Fruit fly (Drosophila melanogaster) whole organism, embryonic: ENCODE data around the gene Hph.
A peak's percentile ranks its signal among the peaks of the same experiment; 100 is the strongest.

Experiments used
- Ada2b ChIP-seq: fragments of 200-800 bp; sonication (Bioruptor generic); IDR thresholded peaks from 2 replicates; pipeline ENCODE4 v1.3.6; 2022; ENCODE audit warnings: missing biosample characterization, missing genetic modification characterization
- CG1024 ChIP-seq: fragments of 200-800 bp; sonication (Bioruptor generic); IDR thresholded peaks from 2 replicates; pipeline ENCODE4 v1.3.6; 2022; ENCODE audit warnings: missing biosample characterization, missing genetic modification characterization
- CG10267 ChIP-seq: fragments of 200-800 bp; sonication (Bioruptor generic); optimal IDR thresholded peaks from 2 replicates; lab custom pipeline; 2018; ENCODE audit warnings: missing biosample characterization, mild to moderate bottlenecking, missing genetic modification characterization, moderate library complexity
- CG10565 ChIP-seq: fragments of 200-800 bp; sonication (Bioruptor generic); optimal IDR thresholded peaks from 3 replicates; lab custom pipeline; 2016; ENCODE audit warnings: missing biosample characterization, mild to moderate bottlenecking, missing genetic modification characterization
- CG10959 ChIP-seq: fragments of 200-800 bp; sonication (Bioruptor generic); IDR thresholded peaks from 2 replicates; pipeline ENCODE4 v1.3.6; 2022; ENCODE audit warnings: missing biosample characterization, missing genetic modification characterization
- CG11696 ChIP-seq: fragments of 200-800 bp; sonication (Bioruptor generic); IDR thresholded peaks from 2 replicates; pipeline ENCODE4 v1.3.6; 2022; ENCODE audit warnings: missing biosample characterization, missing genetic modification characterization
- CG12155 ChIP-seq: fragments of 200-800 bp; sonication (Bioruptor generic); optimal IDR thresholded peaks from 3 replicates; lab custom pipeline; 2016; ENCODE audit warnings: missing biosample characterization, missing genetic modification characterization
- CG12769 ChIP-seq: fragments of 200-800 bp; sonication (Bioruptor generic); optimal IDR thresholded peaks from 2 replicates; lab custom pipeline; 2019; ENCODE audit warnings: missing biosample characterization, mild to moderate bottlenecking, missing genetic modification characterization, moderate library complexity
- CG13287 ChIP-seq: fragments of 200-800 bp; sonication (Bioruptor generic); IDR thresholded peaks from 2 replicates; pipeline ENCODE4 v1.3.6; 2022; ENCODE audit warnings: missing biosample characterization, missing genetic modification characterization; ENCODE audit not compliant: partially characterized antibody
- CG13296 ChIP-seq: fragments of 200-800 bp; sonication (Bioruptor generic); optimal IDR thresholded peaks from 3 replicates; lab custom pipeline; 2018; ENCODE audit warnings: missing biosample characterization, mild to moderate bottlenecking, missing genetic modification characterization
- CG14860 ChIP-seq: fragments of 200-800 bp; sonication (Bioruptor generic); IDR thresholded peaks from 3 replicates; pipeline ENCODE4 v1.3.6; 2022; ENCODE audit warnings: missing biosample characterization, missing genetic modification characterization; ENCODE audit not compliant: partially characterized antibody
- CG17328 ChIP-seq: fragments of 200-800 bp; sonication (Bioruptor generic); IDR thresholded peaks from 2 replicates; pipeline ENCODE4 v1.3.6; 2022; ENCODE audit warnings: missing biosample characterization, missing genetic modification characterization
- CG18262 ChIP-seq: fragments of 200-800 bp; optimal IDR thresholded peaks from 3 replicates; lab custom pipeline; 2019; ENCODE audit warnings: missing biosample characterization, mild to moderate bottlenecking, missing genetic modification characterization, moderate library complexity
- CG42726 ChIP-seq: fragments of 200-800 bp; sonication (Bioruptor generic); IDR thresholded peaks from 2 replicates; pipeline ENCODE4 v1.3.6; 2022; ENCODE audit warnings: missing biosample characterization, missing genetic modification characterization; ENCODE audit not compliant: partially characterized antibody
- CG4282 ChIP-seq: fragments of 200-800 bp; sonication (Bioruptor generic); optimal IDR thresholded peaks from 2 replicates; lab custom pipeline; 2016; ENCODE audit warnings: missing biosample characterization, missing genetic modification characterization
- CG4707 ChIP-seq: fragments of 200-800 bp; sonication (Bioruptor generic); optimal IDR thresholded peaks from 2 replicates; lab custom pipeline; 2018; ENCODE audit warnings: missing biosample characterization, mild to moderate bottlenecking, missing genetic modification characterization, moderate library complexity
- CG4854 ChIP-seq: fragments of 200-800 bp; sonication (Bioruptor generic); optimal IDR thresholded peaks from 2 replicates; lab custom pipeline; 2016; ENCODE audit warnings: missing biosample characterization, missing genetic modification characterization, inconsistent platforms
- CG7745 ChIP-seq: fragments of 200-800 bp; sonication (Bioruptor generic); optimal IDR thresholded peaks from 2 replicates; lab custom pipeline; 2018; ENCODE audit warnings: missing biosample characterization, mild to moderate bottlenecking, missing genetic modification characterization, moderate library complexity
- CG9727 ChIP-seq: fragments of 200-800 bp; sonication (Bioruptor generic); optimal IDR thresholded peaks from 3 replicates; lab custom pipeline; 2017; ENCODE audit warnings: missing biosample characterization, mild to moderate bottlenecking, missing genetic modification characterization
- CoRest ChIP-seq: fragments of 200-800 bp; sonication (Bioruptor generic); optimal IDR thresholded peaks from 3 replicates; lab custom pipeline; 2018; ENCODE audit warnings: missing biosample characterization, mild to moderate bottlenecking, missing genetic modification characterization, moderate library complexity
- Dfd ChIP-seq, 2 experiments: fragments of >200 bp; optimal IDR thresholded peaks; 2 replicates each; lab custom pipeline; 2017; ENCODE audit warnings: missing biosample characterization in 2 of 2, missing genetic modification characterization in 2 of 2
- E2f1 ChIP-seq: fragments of 200-800 bp; sonication (Bioruptor generic); IDR thresholded peaks from 2 replicates; pipeline ENCODE4 v1.3.6; 2022; ENCODE audit warnings: missing biosample characterization, missing genetic modification characterization
- Fer2 ChIP-seq: fragments of 200-800 bp; sonication (Bioruptor generic); optimal IDR thresholded peaks from 2 replicates; lab custom pipeline; 2018; ENCODE audit warnings: missing biosample characterization, mild to moderate bottlenecking, missing genetic modification characterization, moderate library complexity
- Fer3 ChIP-seq: fragments of 200-800 bp; sonication (Bioruptor generic); optimal IDR thresholded peaks from 2 replicates; lab custom pipeline; 2018; ENCODE audit warnings: missing biosample characterization, mild to moderate bottlenecking, missing genetic modification characterization, moderate library complexity
- HLHmδ ChIP-seq: fragments of 200-800 bp; sonication (Bioruptor generic); optimal IDR thresholded peaks from 2 replicates; lab custom pipeline; 2018; ENCODE audit warnings: missing biosample characterization, mild to moderate bottlenecking, missing genetic modification characterization, moderate library complexity
- Hr3 ChIP-seq: fragments of 200-800 bp; sonication (Bioruptor generic); optimal IDR thresholded peaks from 3 replicates; lab custom pipeline; 2016; ENCODE audit warnings: missing biosample characterization, missing genetic modification characterization
- Hsf ChIP-seq: fragments of 200-800 bp; sonication (Bioruptor generic); optimal IDR thresholded peaks from 3 replicates; lab custom pipeline; 2016; ENCODE audit warnings: missing biosample characterization, missing genetic modification characterization
- Mes4 ChIP-seq: fragments of 200-800 bp; sonication (Bioruptor generic); optimal IDR thresholded peaks from 2 replicates; lab custom pipeline; 2016; ENCODE audit warnings: missing biosample characterization, missing genetic modification characterization
- Nf-YC ChIP-seq: fragments of 200-800 bp; optimal IDR thresholded peaks from 3 replicates; lab custom pipeline; 2019; ENCODE audit warnings: missing biosample characterization, mild to moderate bottlenecking, missing genetic modification characterization, moderate library complexity
- Scr ChIP-seq: fragments of 200-800 bp; sonication (Bioruptor generic); IDR thresholded peaks from 2 replicates; pipeline ENCODE4 v1.3.6; 2022; ENCODE audit warnings: missing biosample characterization, missing genetic modification characterization; ENCODE audit not compliant: partially characterized antibody
- Side ChIP-seq: fragments of 200-800 bp; sonication (Bioruptor generic); optimal IDR thresholded peaks from 2 replicates; lab custom pipeline; 2016; ENCODE audit warnings: missing biosample characterization, missing genetic modification characterization
- TFAM ChIP-seq: fragments of 200-800 bp; sonication (Bioruptor generic); optimal IDR thresholded peaks from 2 replicates; lab custom pipeline; 2017; ENCODE audit warnings: missing biosample characterization, missing genetic modification characterization, inconsistent platforms
- amos ChIP-seq: fragments of 200-800 bp; sonication (Bioruptor generic); IDR thresholded peaks from 2 replicates; pipeline ENCODE4 v1.3.6; 2022; ENCODE audit warnings: missing biosample characterization, missing genetic modification characterization; ENCODE audit not compliant: partially characterized antibody
- az2 ChIP-seq: fragments of 200-800 bp; sonication (Bioruptor generic); optimal IDR thresholded peaks from 3 replicates; lab custom pipeline; 2016; ENCODE audit warnings: missing biosample characterization, missing genetic modification characterization
- bab2 ChIP-seq: fragments of 200-800 bp; sonication (Bioruptor generic); optimal IDR thresholded peaks from 2 replicates; lab custom pipeline; 2016; ENCODE audit warnings: missing biosample characterization, missing genetic modification characterization
- da ChIP-seq: fragments of 200-800 bp; sonication (Bioruptor generic); optimal IDR thresholded peaks from 2 replicates; lab custom pipeline; 2016; ENCODE audit warnings: missing biosample characterization, missing genetic modification characterization
- dysf ChIP-seq: fragments of 200-800 bp; sonication (Bioruptor generic); IDR thresholded peaks from 3 replicates; pipeline ENCODE4 v1.3.6; 2022; ENCODE audit warnings: missing biosample characterization, missing genetic modification characterization
- en ChIP-seq: fragments of 200-800 bp; sonication (Bioruptor generic); optimal IDR thresholded peaks from 2 replicates; lab custom pipeline; 2016; ENCODE audit warnings: missing biosample characterization, missing genetic modification characterization
- fru ChIP-seq: fragments of >200 bp; optimal IDR thresholded peaks from 2 replicates; lab custom pipeline; 2017
- gcm ChIP-seq: fragments of 200-800 bp; sonication (Bioruptor generic); optimal IDR thresholded peaks from 2 replicates; lab custom pipeline; 2019; ENCODE audit warnings: missing biosample characterization, mild to moderate bottlenecking, missing genetic modification characterization, moderate library complexity
- grn ChIP-seq: fragments of 200-800 bp; sonication (Bioruptor generic); optimal IDR thresholded peaks from 3 replicates; lab custom pipeline; 2017; ENCODE audit warnings: missing biosample characterization, missing genetic modification characterization
- ham ChIP-seq: fragments of 200-800 bp; sonication (Bioruptor generic); IDR thresholded peaks from 2 replicates; pipeline ENCODE4 v1.3.6; 2022; ENCODE audit warnings: missing biosample characterization, missing genetic modification characterization
- ken ChIP-seq: fragments of 200-800 bp; sonication (Bioruptor generic); IDR thresholded peaks from 3 replicates; pipeline ENCODE4 v1.3.6; 2022; ENCODE audit warnings: missing biosample characterization, missing genetic modification characterization
- pb ChIP-seq: fragments of 200-800 bp; sonication (Bioruptor generic); optimal IDR thresholded peaks from 3 replicates; lab custom pipeline; 2016; ENCODE audit warnings: missing biosample characterization, missing genetic modification characterization
- tgo ChIP-seq: fragments of 200-800 bp; sonication (Bioruptor generic); IDR thresholded peaks from 3 replicates; pipeline ENCODE4 v1.3.6; 2022; ENCODE audit warnings: missing biosample characterization, missing genetic modification characterization
- trh ChIP-seq: fragments of 200-800 bp; sonication (Bioruptor generic); optimal IDR thresholded peaks from 2 replicates; lab custom pipeline; 2016; ENCODE audit warnings: missing biosample characterization, missing genetic modification characterization
- usp ChIP-seq: fragments of >200 bp; optimal IDR thresholded peaks from 2 replicates; lab custom pipeline; 2017; ENCODE audit warnings: missing biosample characterization, missing genetic modification characterization
- yki ChIP-seq: fragments of >200 bp; optimal IDR thresholded peaks from 3 replicates; lab custom pipeline; 2018
- zen ChIP-seq: fragments of 200-800 bp; sonication (Bioruptor generic); optimal IDR thresholded peaks from 3 replicates; lab custom pipeline; 2018; ENCODE audit warnings: missing biosample characterization, mild to moderate bottlenecking, missing genetic modification characterization, moderate library complexity

The Hph gene

DNA sequence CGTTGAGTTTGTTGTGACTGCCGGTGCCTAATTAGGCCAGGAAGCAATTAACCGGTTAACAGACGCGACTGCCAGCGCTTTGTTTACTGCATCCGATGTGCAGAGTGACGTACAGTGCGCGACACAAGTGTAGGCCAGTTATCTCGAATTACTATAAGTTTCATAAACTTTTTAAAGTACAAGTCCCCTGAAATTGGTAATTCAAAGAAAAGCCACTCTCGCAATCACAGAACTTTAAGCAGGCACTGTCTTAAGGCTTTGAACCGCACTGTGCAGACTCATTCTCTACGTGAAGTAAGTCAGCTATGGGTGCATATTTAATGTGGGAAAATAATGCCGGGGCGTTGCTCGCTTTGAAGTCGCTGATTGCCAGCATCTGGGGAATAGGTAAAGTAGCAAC is 47.4 kb upstream of the Hph start (continued):
- TF ChIP-seq HLHmδ (GFP tag; lab: Kevin White, UChicago) (no peak), CG10959 (GFP tag; lab: Robert Waterston, UW) (no peak), dysf (GFP tag; lab: Robert Waterston, UW) (peak; percentile 57; the same call in 1 of the 3 replicates), Side (GFP tag; lab: Kevin White, UChicago) (no peak), Dfd (GFP tag; optimal IDR thresholded peaks at IDR 0.05; lab: Kevin White, UChicago) (no peak), CG9727 (GFP tag; lab: Kevin White, UChicago) (no peak), Fer3 (no peak), Hsf (peak; percentile 12), Nf-YC (tag; lab: Kevin White, UChicago) (no peak), tgo (GFP tag; lab: Robert Waterston, UW) (0 out of 3 replicates have a peak, but pooled peaks have one; percentile 20), CG4707 (peak; percentile 17), CG1024 (GFP tag; lab: Robert Waterston, UW) (peak; percentile 56; the same call in 1 of the 2 replicates), amos (GFP tag; lab: Robert Waterston, UW) (no peak), grn (no peak), Mes4 (GFP tag; lab: Kevin White, UChicago) (no peak), trh (GFP tag; lab: Kevin White, UChicago) (no peak), gcm (peak; percentile 7), CG4854 (GFP tag; lab: Kevin White, UChicago) (no peak), CG4282 (no peak), az2 (GFP tag; lab: Kevin White, UChicago) (peak; percentile 35), CG13287 (GFP tag; lab: Robert Waterston, UW) (no peak), pb (GFP tag; lab: Kevin White, UChicago) (no peak), usp (no peak), Ada2b (GFP tag; lab: Robert Waterston, UW) (peak; percentile 46; the same call in 1 of the 2 replicates)

DNA sequence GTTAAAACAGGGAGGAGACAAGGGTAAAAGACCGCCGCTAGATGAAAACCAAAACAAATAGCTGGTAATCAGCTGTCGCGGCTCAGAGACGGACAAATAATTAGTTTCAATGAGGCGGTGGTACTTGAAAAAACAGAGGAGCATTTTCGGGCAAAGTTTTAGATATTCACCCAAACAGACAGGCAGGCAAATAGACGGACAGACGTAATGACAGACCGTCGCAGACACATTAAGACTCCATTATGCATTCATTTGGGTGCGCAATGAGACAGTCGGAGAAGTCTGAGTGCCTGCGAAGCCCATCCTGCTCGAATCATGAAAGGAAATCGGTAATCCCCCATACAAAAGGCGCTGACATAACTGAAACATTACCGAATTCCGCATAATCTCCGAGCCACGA is 45.4 kb upstream of the Hph start:
- TF ChIP-seq bab2 (GFP tag; lab: Kevin White, UChicago) (no peak), da (GFP tag; lab: Kevin White, UChicago) (no peak), CG10565 (GFP tag; lab: Kevin White, UChicago) (no peak), Hr3 (GFP tag; lab: Kevin White, UChicago) (no peak), Scr (GFP tag; lab: Robert Waterston, UW) (0 out of 2 replicates have a peak, but pooled peaks have one; percentile 13), zen (peak; percentile 99)

DNA sequence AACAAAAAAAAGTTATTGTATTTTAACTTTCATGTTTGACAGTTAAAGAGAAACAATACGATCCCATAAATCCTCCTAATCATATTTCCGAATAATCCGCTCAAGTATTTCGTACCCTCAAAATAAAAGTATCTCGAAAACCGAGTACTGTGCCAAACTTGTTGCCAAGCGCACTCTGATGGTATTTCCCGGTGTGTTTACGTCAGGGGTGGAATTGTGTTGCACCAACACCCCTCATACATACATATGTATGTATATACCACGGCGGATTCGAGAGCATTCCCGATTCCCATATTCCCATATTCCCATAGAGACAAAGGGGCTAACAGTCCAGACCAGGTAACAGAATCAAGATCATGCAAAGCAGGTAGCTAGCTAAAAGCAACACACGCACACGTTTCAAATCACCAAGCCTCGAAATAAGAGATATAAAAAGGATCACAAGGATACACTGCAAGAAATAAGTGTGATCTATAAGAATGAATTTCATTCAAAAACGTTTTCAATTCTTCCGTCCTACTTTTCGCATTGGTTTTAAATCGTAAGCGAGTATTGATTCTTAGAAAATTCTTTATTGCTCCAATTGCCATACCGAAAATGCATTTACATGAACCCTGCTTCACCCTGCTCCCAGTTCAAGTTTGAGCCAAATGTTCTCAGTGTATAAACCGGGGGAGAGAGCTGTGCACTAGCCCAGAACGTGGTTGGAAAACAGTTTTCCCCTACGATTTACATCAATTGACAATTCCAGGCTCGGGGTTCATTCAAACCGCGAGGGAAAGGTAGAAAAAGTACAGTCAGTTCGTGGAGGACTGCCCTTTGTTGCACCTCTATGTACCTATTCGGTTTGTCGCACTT is 44.7 kb upstream of the Hph start:
- TF ChIP-seq CG7745 (tag; lab: Kevin White, UChicago) (peak; percentile 52), CG14860 (GFP tag; lab: Robert Waterston, UW) (no peak), CG12155 (peak; percentile 59), ken (GFP tag; lab: Robert Waterston, UW) (no peak), CG17328 (GFP tag; lab: Robert Waterston, UW) (peak; percentile 82), CG13296 (GFP tag; lab: Kevin White, UChicago) (no peak), CG10267 (peak; percentile 87), CG42726 (GFP tag; lab: Robert Waterston, UW) (no peak), CoRest (peak; percentile 82), yki (no peak), ham (GFP tag; lab: Robert Waterston, UW) (no peak), CG12769 (tag; lab: Kevin White, UChicago) (no peak), en (GFP tag; lab: Kevin White, UChicago) (peak; percentile 69), fru (no peak), Fer2 (no peak), CG11696 (no peak), E2f1 (GFP tag; lab: Robert Waterston, UW) (no peak; the same call in 1 of the 2 replicates), CG18262 (tag; lab: Kevin White, UChicago) (peak; percentile 95), TFAM (GFP tag; lab: Kevin White, UChicago) (peak; percentile 62)
